Fruit fly (Drosophila melanogaster): ENCODE results near the gene Lerp.

Lerp gene

DNA sequence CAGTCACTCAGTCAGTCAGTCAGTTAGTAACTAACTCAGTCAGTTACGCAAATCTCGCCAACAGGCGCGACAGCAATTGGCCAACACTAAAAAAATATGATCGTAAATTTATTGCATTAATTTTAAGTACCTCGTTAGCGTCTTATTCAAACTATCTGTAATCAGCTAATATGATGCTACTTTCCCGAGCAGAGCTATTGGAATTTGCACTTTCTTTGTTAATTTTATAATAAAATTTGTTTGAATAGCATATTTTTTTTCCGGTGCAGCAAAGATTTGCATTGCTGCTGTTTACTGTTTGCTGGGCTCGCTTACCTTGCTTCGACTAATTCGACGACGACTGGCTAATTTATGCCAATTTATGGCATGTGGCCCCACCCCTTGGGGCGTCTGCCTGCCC lies 27.2 kb upstream of the Lerp start:
- TF ChIP-seq pan (optimal IDR thresholded peaks at IDR 0.05) (no peak), GATAd (GFP tag; optimal IDR thresholded peaks at IDR 0.05) (no peak), N (GFP tag; optimal IDR thresholded peaks at IDR 0.05) (no peak), Rel (GFP tag; optimal IDR thresholded peaks at IDR 0.05) (no peak), Rel (tag; optimal IDR thresholded peaks at IDR 0.05) (no peak), fru (GFP tag; optimal IDR thresholded peaks at IDR 0.05) (no peak), CrebA (GFP tag; optimal IDR thresholded peaks at IDR 0.05; ENCODE audit: borderline replicate concordance) (no peak), h (GFP tag; optimal IDR thresholded peaks at IDR 0.05) (no peak)

- TF ChIP-seq foxo (GFP tag; optimal IDR thresholded peaks at IDR 0.05) (peak in 1 of 2 experiments; percentile 56), Vsx2 (GFP tag; optimal IDR thresholded peaks at IDR 0.05; ENCODE audit: partially characterized antibody) (no peak), Hr78 (GFP tag; optimal IDR thresholded peaks at IDR 0.05) (no peak), Rel (GFP tag; optimal IDR thresholded peaks at IDR 0.05) (no peak), Rel (tag; optimal IDR thresholded peaks at IDR 0.05) (peak; percentile 6), GATAd (GFP tag; optimal IDR thresholded peaks at IDR 0.05) (no peak), Myc (optimal IDR thresholded peaks at IDR 0.05) (no peak), ey (GFP tag; optimal IDR thresholded peaks at IDR 0.05) (peak; percentile 60), h (GFP tag; optimal IDR thresholded peaks at IDR 0.05) (peak; percentile 72), psq (GFP tag; optimal IDR thresholded peaks at IDR 0.05) (peak; percentile 46), tai (GFP tag; optimal IDR thresholded peaks at IDR 0.05) (no peak), pan (optimal IDR thresholded peaks at IDR 0.05) (no peak), OdsH (GFP tag; optimal IDR thresholded peaks at IDR 0.05) (peak; percentile 58), rgr (GFP tag; optimal IDR thresholded peaks at IDR 0.05) (peak; percentile 59), dsf (GFP tag; optimal IDR thresholded peaks at IDR 0.05; ENCODE audit: borderline replicate concordance) (no peak), br (GFP tag; optimal IDR thresholded peaks at IDR 0.05) (peak; percentile 62), dmrt93B (GFP tag; optimal IDR thresholded peaks at IDR 0.05) (no peak), CG9705 (GFP tag; optimal IDR thresholded peaks at IDR 0.05) (no peak), fru (GFP tag; optimal IDR thresholded peaks at IDR 0.05) (peak; percentile 64), brk (GFP tag; optimal IDR thresholded peaks at IDR 0.05) (no peak), N (GFP tag; optimal IDR thresholded peaks at IDR 0.05) (no peak), lola (GFP tag; optimal IDR thresholded peaks at IDR 0.05) (no peak), sage (GFP tag; optimal IDR thresholded peaks at IDR 0.05) (no peak), usp (GFP tag; optimal IDR thresholded peaks at IDR 0.05) (no peak), Hnf4 (GFP tag; optimal IDR thresholded peaks at IDR 0.05) (peak; percentile 44), Hr83 (GFP tag; optimal IDR thresholded peaks at IDR 0.05; ENCODE audit: poor library complexity, severe bottlenecking) (no peak), jim (GFP tag; optimal IDR thresholded peaks at IDR 0.05) (no peak), Abd-B (GFP tag; optimal IDR thresholded peaks at IDR 0.05) (no peak), Sp1 (GFP tag; optimal IDR thresholded peaks at IDR 0.05) (peak; percentile 33), HLH106 (tag; optimal IDR thresholded peaks at IDR 0.05) (peak; percentile 66), CrebA (GFP tag; optimal IDR thresholded peaks at IDR 0.05; ENCODE audit: borderline replicate concordance) (no peak), dl (GFP tag; optimal IDR thresholded peaks at IDR 0.05; ENCODE audit: insufficient read depth in 1 of 2, partially characterized antibody in 2 of 2) (no peak), Dfd (GFP tag; optimal IDR thresholded peaks at IDR 0.05) (no peak), Dif (GFP tag; optimal IDR thresholded peaks at IDR 0.05; ENCODE audit: partially characterized antibody) (no peak), sv (GFP tag; optimal IDR thresholded peaks at IDR 0.05) (no peak), woc (GFP tag; optimal IDR thresholded peaks at IDR 0.05) (peak; percentile 3), CG32264 (GFP tag; optimal IDR thresholded peaks at IDR 0.05) (peak; percentile 13), Jra (GFP tag; optimal IDR thresholded peaks at IDR 0.05) (no peak), Mio (GFP tag; optimal IDR thresholded peaks at IDR 0.05) (no peak)
Observed at dm6 chr3R:26888086-26888724, 25.3 kb upstream of the Lerp start.

DNA sequence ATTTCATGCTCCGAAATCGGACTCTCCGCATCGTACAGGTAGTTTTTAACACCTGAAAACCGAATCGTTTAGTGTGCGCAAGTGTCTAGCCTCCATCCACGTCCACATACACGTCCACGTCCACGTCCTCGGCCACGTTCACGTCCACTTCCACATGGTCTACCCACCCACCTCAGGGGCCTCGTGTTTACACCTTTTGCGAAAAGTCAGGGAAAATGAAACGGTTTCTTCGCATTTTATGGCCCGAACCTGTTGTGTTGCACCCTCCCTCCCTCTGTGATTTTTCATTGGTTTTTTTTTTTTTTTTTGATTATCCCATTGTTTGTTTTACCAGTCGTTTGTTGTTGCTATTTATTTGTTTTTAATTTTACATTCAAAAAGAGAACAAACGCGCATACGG lies 24.2 kb upstream of the Lerp start:
- TF ChIP-seq Hr78 (GFP tag; optimal IDR thresholded peaks at IDR 0.05) (no peak), ey (GFP tag; optimal IDR thresholded peaks at IDR 0.05) (no peak), dmrt93B (GFP tag; optimal IDR thresholded peaks at IDR 0.05) (no peak), woc (GFP tag; optimal IDR thresholded peaks at IDR 0.05) (no peak), foxo (GFP tag; optimal IDR thresholded peaks at IDR 0.05) (no peak), rgr (GFP tag; optimal IDR thresholded peaks at IDR 0.05) (no peak), CrebA (GFP tag; optimal IDR thresholded peaks at IDR 0.05; ENCODE audit: borderline replicate concordance) (no peak), Myc (optimal IDR thresholded peaks at IDR 0.05) (no peak), sage (GFP tag; optimal IDR thresholded peaks at IDR 0.05) (no peak), CG9705 (GFP tag; optimal IDR thresholded peaks at IDR 0.05) (no peak), Dfd (GFP tag; optimal IDR thresholded peaks at IDR 0.05) (no peak), Vsx2 (GFP tag; optimal IDR thresholded peaks at IDR 0.05; ENCODE audit: partially characterized antibody) (no peak), OdsH (GFP tag; optimal IDR thresholded peaks at IDR 0.05) (no peak), Dif (GFP tag; optimal IDR thresholded peaks at IDR 0.05; ENCODE audit: partially characterized antibody) (no peak), sv (GFP tag; optimal IDR thresholded peaks at IDR 0.05) (no peak)
